Fruit fly (Drosophila melanogaster) whole organism, embryonic: Measurements from ENCODE around the gene isoQC.
A peak's percentile ranks its signal among the peaks of the same experiment; 100 is the strongest.

Experiments
- Atf3 ChIP-seq: fragments of 200-800 bp; sonication (Bioruptor generic); optimal IDR thresholded peaks from 3 replicates; lab custom pipeline; 2016; ENCODE audit warnings: missing biosample characterization, missing genetic modification characterization
- CG1024 ChIP-seq: fragments of 200-800 bp; sonication (Bioruptor generic); IDR thresholded peaks from 2 replicates; pipeline ENCODE4 v1.3.6; 2022; ENCODE audit warnings: missing biosample characterization, missing genetic modification characterization
- CG10274 ChIP-seq: fragments of 200-800 bp; sonication (Bioruptor generic); optimal IDR thresholded peaks from 3 replicates; lab custom pipeline; 2017; ENCODE audit warnings: missing biosample characterization, mild to moderate bottlenecking, missing genetic modification characterization
- CG10321 ChIP-seq: fragments of 200-800 bp; sonication (Bioruptor generic); IDR thresholded peaks from 2 replicates; pipeline ENCODE4 v1.3.6; 2022; ENCODE audit warnings: missing biosample characterization, missing genetic modification characterization
- CG10366 ChIP-seq: fragments of 200-800 bp; sonication (Bioruptor generic); IDR thresholded peaks from 2 replicates; pipeline ENCODE4 v1.3.6; 2022; ENCODE audit warnings: missing biosample characterization, missing genetic modification characterization
- CG11247 ChIP-seq: fragments of 200-800 bp; sonication (Bioruptor generic); IDR thresholded peaks from 2 replicates; pipeline ENCODE4 v1.3.6; 2022; ENCODE audit warnings: missing biosample characterization, missing genetic modification characterization
- CG12071 ChIP-seq: fragments of 200-800 bp; sonication (Bioruptor generic); optimal IDR thresholded peaks from 3 replicates; lab custom pipeline; 2018; ENCODE audit warnings: missing biosample characterization, mild to moderate bottlenecking, missing genetic modification characterization
- CG12769 ChIP-seq: fragments of 200-800 bp; sonication (Bioruptor generic); optimal IDR thresholded peaks from 2 replicates; lab custom pipeline; 2019; ENCODE audit warnings: missing biosample characterization, mild to moderate bottlenecking, missing genetic modification characterization, moderate library complexity
- CG13624 ChIP-seq: fragments of 200-800 bp; sonication (Bioruptor generic); optimal IDR thresholded peaks from 2 replicates; lab custom pipeline; 2016; ENCODE audit warnings: missing biosample characterization, missing genetic modification characterization
- CG13894 ChIP-seq: fragments of 200-800 bp; sonication (Bioruptor generic); optimal IDR thresholded peaks from 3 replicates; lab custom pipeline; 2018; ENCODE audit warnings: missing biosample characterization, mild to moderate bottlenecking, missing genetic modification characterization, moderate library complexity
- CG16813 ChIP-seq: fragments of 200-800 bp; sonication (Bioruptor generic); IDR thresholded peaks from 3 replicates; pipeline ENCODE4 v1.3.6; 2022; ENCODE audit warnings: missing biosample characterization, missing genetic modification characterization; ENCODE audit not compliant: partially characterized antibody
- CG17912 ChIP-seq: fragments of 200-800 bp; sonication (Bioruptor generic); optimal IDR thresholded peaks from 2 replicates; lab custom pipeline; 2018; ENCODE audit warnings: missing biosample characterization, mild to moderate bottlenecking, missing genetic modification characterization
- CG18262 ChIP-seq: fragments of 200-800 bp; optimal IDR thresholded peaks from 3 replicates; lab custom pipeline; 2019; ENCODE audit warnings: missing biosample characterization, mild to moderate bottlenecking, missing genetic modification characterization, moderate library complexity
- CG1832 ChIP-seq: fragments of 200-800 bp; sonication (Bioruptor generic); optimal IDR thresholded peaks from 2 replicates; lab custom pipeline; 2017; ENCODE audit warnings: missing biosample characterization, mild to moderate bottlenecking, missing genetic modification characterization, inconsistent platforms
- CG2199 ChIP-seq: fragments of 200-800 bp; sonication (Bioruptor generic); IDR thresholded peaks from 3 replicates; pipeline ENCODE4 v1.3.6; 2022; ENCODE audit warnings: missing biosample characterization, missing genetic modification characterization
- CG2875 ChIP-seq: fragments of 200-800 bp; sonication (Bioruptor generic); optimal IDR thresholded peaks from 2 replicates; lab custom pipeline; 2017; ENCODE audit warnings: missing biosample characterization, mild to moderate bottlenecking, missing genetic modification characterization, missing genetic modification reagents
- CG34422 ChIP-seq: fragments of 200-800 bp; sonication (Bioruptor generic); IDR thresholded peaks from 3 replicates; pipeline ENCODE4 v1.3.6; 2022; ENCODE audit warnings: missing biosample characterization, missing genetic modification characterization
- CG6272 ChIP-seq: fragments of 200-800 bp; sonication (Bioruptor generic); IDR thresholded peaks from 2 replicates; pipeline ENCODE4 v1.3.6; 2022; ENCODE audit warnings: missing biosample characterization, missing genetic modification characterization
- CG6813 ChIP-seq: fragments of 200-800 bp; sonication (Bioruptor generic); optimal IDR thresholded peaks from 2 replicates; lab custom pipeline; 2017; ENCODE audit warnings: missing biosample characterization, missing genetic modification characterization, mild to moderate bottlenecking, moderate library complexity, missing genetic modification reagents
- CG8089 ChIP-seq: fragments of 200-800 bp; sonication (Bioruptor generic); optimal IDR thresholded peaks from 3 replicates; lab custom pipeline; 2016; ENCODE audit warnings: missing biosample characterization, missing genetic modification characterization
- CrebB ChIP-seq: fragments of 200-800 bp; sonication (Bioruptor generic); optimal IDR thresholded peaks from 3 replicates; lab custom pipeline; 2018; ENCODE audit warnings: missing biosample characterization, mild to moderate bottlenecking, missing genetic modification characterization
- D ChIP-seq, 2 experiments: fragments of 200-800 bp in 1 of 2; fragments of >200 bp in 1 of 2; sonication (Bioruptor generic) in 1 of 2; optimal IDR thresholded peaks; 2 replicates in 1 of 2; 3 replicates in 1 of 2; lab custom pipeline; 2017; ENCODE audit warnings: mild to moderate bottlenecking in 1 of 2, missing biosample characterization in 1 of 2, missing genetic modification characterization in 1 of 2, missing genetic modification reagents in 1 of 2
- Fer2 ChIP-seq: fragments of 200-800 bp; sonication (Bioruptor generic); optimal IDR thresholded peaks from 2 replicates; lab custom pipeline; 2018; ENCODE audit warnings: missing biosample characterization, mild to moderate bottlenecking, missing genetic modification characterization, moderate library complexity
- HLHmδ ChIP-seq: fragments of 200-800 bp; sonication (Bioruptor generic); optimal IDR thresholded peaks from 2 replicates; lab custom pipeline; 2018; ENCODE audit warnings: missing biosample characterization, mild to moderate bottlenecking, missing genetic modification characterization, moderate library complexity
- HmgD ChIP-seq: fragments of 200-800 bp; sonication (Bioruptor generic); optimal IDR thresholded peaks from 3 replicates; lab custom pipeline; 2016; ENCODE audit warnings: missing biosample characterization, missing genetic modification characterization
- NfI ChIP-seq: fragments of 200-800 bp; sonication (Bioruptor generic); optimal IDR thresholded peaks from 3 replicates; lab custom pipeline; 2018; ENCODE audit warnings: missing biosample characterization, mild to moderate bottlenecking, missing genetic modification characterization, moderate library complexity
- Xbp1 ChIP-seq: fragments of 200-800 bp; sonication (Bioruptor generic); optimal IDR thresholded peaks from 3 replicates; lab custom pipeline; 2016; ENCODE audit warnings: missing biosample characterization, mild to moderate bottlenecking, missing genetic modification characterization
- ac ChIP-seq: fragments of 200-800 bp; sonication (Bioruptor generic); optimal IDR thresholded peaks from 3 replicates; lab custom pipeline; 2017; ENCODE audit warnings: missing biosample characterization, mild to moderate bottlenecking, missing genetic modification characterization
- amos ChIP-seq: fragments of 200-800 bp; sonication (Bioruptor generic); IDR thresholded peaks from 2 replicates; pipeline ENCODE4 v1.3.6; 2022; ENCODE audit warnings: missing biosample characterization, missing genetic modification characterization; ENCODE audit not compliant: partially characterized antibody
- cad ChIP-seq: fragments of >200 bp; optimal IDR thresholded peaks from 2 replicates; lab custom pipeline; 2017; ENCODE audit warnings: missing biosample characterization, missing genetic modification characterization
- corto ChIP-seq: fragments of 200-800 bp; sonication (Bioruptor generic); optimal IDR thresholded peaks from 2 replicates; lab custom pipeline; 2016; ENCODE audit warnings: missing biosample characterization, mild to moderate bottlenecking, missing genetic modification characterization, moderate library complexity
- en ChIP-seq: fragments of 200-800 bp; sonication (Bioruptor generic); optimal IDR thresholded peaks from 2 replicates; lab custom pipeline; 2016; ENCODE audit warnings: missing biosample characterization, missing genetic modification characterization
- ewg ChIP-seq: fragments of 200-800 bp; sonication (Bioruptor generic); optimal IDR thresholded peaks from 3 replicates; lab custom pipeline; 2017; ENCODE audit warnings: mild to moderate bottlenecking, missing biosample characterization, missing genetic modification reagents, missing genetic modification characterization
- ftz-f1 ChIP-seq: fragments of 200-800 bp; sonication (Bioruptor generic); optimal IDR thresholded peaks from 2 replicates; lab custom pipeline; 2016; ENCODE audit warnings: missing biosample characterization, missing genetic modification characterization
- kay ChIP-seq: fragments of 200-800 bp; sonication (Bioruptor generic); optimal IDR thresholded peaks from 2 replicates; lab custom pipeline; 2016; ENCODE audit warnings: missing biosample characterization, missing genetic modification characterization
- knrl ChIP-seq: fragments of 200-800 bp; sonication (Bioruptor generic); IDR thresholded peaks from 3 replicates; pipeline ENCODE4 v1.3.6; 2022; ENCODE audit warnings: missing biosample characterization, missing genetic modification characterization; ENCODE audit not compliant: partially characterized antibody
- lov ChIP-seq, 2 experiments: fragments of 200-800 bp in 1 of 2; fragments of >200 bp in 1 of 2; sonication (Bioruptor generic) in 1 of 2; IDR thresholded peaks in 1 of 2; optimal IDR thresholded peaks in 1 of 2; 2 replicates in 1 of 2; 3 replicates in 1 of 2; pipeline versions ENCODE4 v1.3.6 to Lab custom; 2017 to 2022; ENCODE audit warnings: missing biosample characterization in 1 of 2, missing genetic modification characterization in 1 of 2
- nerfin-1 ChIP-seq: fragments of 200-800 bp; sonication (Bioruptor generic); optimal IDR thresholded peaks from 3 replicates; lab custom pipeline; 2019; ENCODE audit warnings: missing biosample characterization, mild to moderate bottlenecking, missing genetic modification characterization, moderate library complexity
- nom ChIP-seq: fragments of 200-800 bp; sonication (Bioruptor generic); optimal IDR thresholded peaks from 2 replicates; lab custom pipeline; 2017; ENCODE audit warnings: missing biosample characterization, missing genetic modification characterization, mild to moderate bottlenecking, moderate library complexity, missing genetic modification reagents
- p53 ChIP-seq: fragments of 200-800 bp; sonication (Bioruptor generic); optimal IDR thresholded peaks from 2 replicates; lab custom pipeline; 2016; ENCODE audit warnings: missing biosample characterization, missing genetic modification characterization
- prd ChIP-seq, 3 experiments: fragments of >200 bp in 2 of 3; fragments of 200-800 bp in 1 of 3; sonication (Bioruptor generic) in 1 of 3; optimal IDR thresholded peaks in 2 of 3; IDR thresholded peaks in 1 of 3; 2 replicates in 2 of 3; 3 replicates in 1 of 3; pipeline versions ENCODE4 v1.3.6 to Lab custom; 2017 to 2022; ENCODE audit warnings: missing biosample characterization in 1 of 3, missing genetic modification characterization in 1 of 3
- rib ChIP-seq: fragments of 200-800 bp; sonication (Bioruptor generic); IDR thresholded peaks from 2 replicates; pipeline ENCODE4 v1.3.6; 2022; ENCODE audit warnings: missing biosample characterization, missing genetic modification characterization
- sens ChIP-seq: fragments of 200-800 bp; sonication (Bioruptor generic); peaks from one replicate; lab custom pipeline; 2016; ENCODE audit warnings: missing biosample characterization, missing genetic modification characterization
- toy ChIP-seq: fragments of 200-800 bp; sonication (Bioruptor generic); IDR thresholded peaks from 2 replicates; pipeline ENCODE4 v1.3.6; 2022; ENCODE audit warnings: missing biosample characterization, missing genetic modification characterization
- zen ChIP-seq: fragments of 200-800 bp; sonication (Bioruptor generic); optimal IDR thresholded peaks from 3 replicates; lab custom pipeline; 2018; ENCODE audit warnings: missing biosample characterization, mild to moderate bottlenecking, missing genetic modification characterization, moderate library complexity

isoQC gene

DNA sequence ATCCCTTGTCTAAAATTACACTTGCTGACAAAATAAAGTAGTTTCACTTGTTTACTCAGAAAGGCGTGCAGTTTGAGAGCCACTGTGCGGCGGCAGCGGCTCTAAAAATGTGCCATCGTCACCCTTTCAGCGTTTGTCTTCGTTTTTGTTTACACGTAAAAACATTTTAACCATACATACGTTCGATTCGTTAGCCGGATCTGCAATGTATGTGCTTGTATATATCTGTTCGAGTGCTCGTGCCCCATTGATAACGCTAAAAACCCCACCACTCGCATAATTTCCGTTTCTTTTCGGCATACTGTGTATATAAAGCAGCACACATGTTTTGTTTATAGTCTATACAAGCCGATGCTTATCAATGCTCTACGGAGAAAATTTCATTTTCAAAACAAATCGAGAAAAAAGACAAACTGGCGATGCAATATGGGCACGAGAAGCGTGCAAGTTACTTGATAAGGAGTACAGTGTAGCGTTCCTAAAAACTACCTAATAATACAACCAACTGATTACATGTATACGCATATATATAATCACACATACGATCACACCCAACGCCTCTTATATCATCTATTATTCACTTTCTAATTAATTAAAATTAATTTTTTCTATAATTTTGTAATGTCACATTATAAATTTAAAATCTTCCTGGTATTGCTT lies 42.4 kb downstream of the isoQC start (continued):
- TF ChIP-seq CG12769 (tag; lab: Kevin White, UChicago) (no peak), CG10274 (GFP tag; lab: Kevin White, UChicago) (no peak), HLHmδ (GFP tag; lab: Kevin White, UChicago) (no peak), CG13624 (GFP tag; lab: Kevin White, UChicago) (no peak), amos (GFP tag; lab: Robert Waterston, UW) (peak; percentile 31; the same call in 1 of the 2 replicates), corto (GFP tag; lab: Kevin White, UChicago) (no peak), CG12071 (GFP tag; lab: Kevin White, UChicago) (peak; percentile 41), p53 (GFP tag; lab: Kevin White, UChicago) (no peak), CG6272 (GFP tag; lab: Robert Waterston, UW) (no peak), CrebB (tag; lab: Kevin White, UChicago) (peak; percentile 36), lov (optimal IDR thresholded peaks at IDR 0.05; lab: Kevin White, UChicago) (no peak), lov (GFP tag; IDR thresholded peaks at IDR 0.05; lab: Robert Waterston, UW) (no peak), CG17912 (GFP tag; lab: Kevin White, UChicago) (peak; percentile 38), en (GFP tag; lab: Kevin White, UChicago) (no peak), NfI (GFP tag; lab: Kevin White, UChicago) (no peak)

DNA sequence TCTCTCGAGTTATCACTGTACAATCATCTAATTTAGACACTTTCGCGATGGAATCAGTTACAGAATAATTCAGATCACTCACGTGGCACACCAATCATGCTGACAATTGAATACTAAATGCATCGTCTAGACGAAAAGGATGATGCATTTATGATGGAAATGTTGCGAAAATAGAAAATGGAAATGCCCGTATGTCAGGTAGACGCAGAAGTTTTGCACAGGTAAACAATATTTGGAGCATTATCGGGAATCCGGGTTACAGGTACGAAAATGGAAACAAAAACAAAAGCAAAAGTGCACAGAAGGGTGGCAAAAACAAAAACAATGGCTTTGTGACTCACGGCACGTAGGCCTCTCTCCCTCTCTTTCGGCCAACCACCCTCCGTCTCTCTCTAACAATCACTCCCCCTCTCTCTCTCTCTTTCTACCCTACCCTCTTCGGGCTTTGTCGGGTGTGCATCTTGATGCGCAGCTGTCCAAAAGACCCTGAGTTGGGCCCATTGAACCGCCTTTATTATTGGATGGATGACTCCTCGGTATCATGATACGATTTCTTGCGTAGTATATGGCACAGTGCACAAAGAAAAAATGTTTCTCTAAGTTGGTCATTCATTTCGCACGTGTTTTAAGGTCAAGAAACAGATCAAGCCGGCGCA lies 43.0 kb downstream of the isoQC start:
- TF ChIP-seq nerfin-1 (tag; lab: Kevin White, UChicago), result peak; percentile 14
- no peak for TF ChIP-seq CG11247 (GFP tag; lab: Robert Waterston, UW)
- peak; percentile 2 for TF ChIP-seq ac (GFP tag; lab: Kevin White, UChicago)
- TF ChIP-seq CG18262, result no peak
- TF ChIP-seq ewg (GFP tag; lab: Kevin White, UChicago), result peak; percentile 27
- peak; percentile 86 for TF ChIP-seq CG10321 (GFP tag; lab: Robert Waterston, UW)
- TF ChIP-seq D (optimal IDR thresholded peaks at IDR 0.05; lab: Kevin White, UChicago), result peak; percentile 74
- TF ChIP-seq D (GFP tag; optimal IDR thresholded peaks at IDR 0.05; lab: Kevin White, UChicago), result no peak
- TF ChIP-seq CG2875, result peak; percentile 8
- TF ChIP-seq CG12071 (GFP tag; lab: Kevin White, UChicago), result peak; percentile 31
- TF ChIP-seq CG16813, result 0 out of 3 replicates have a peak, but pooled peaks have one; percentile 28
- peak; percentile 27 for TF ChIP-seq nom (GFP tag; lab: Kevin White, UChicago)
- peak; percentile 92 for TF ChIP-seq CG13894 (tag; lab: Kevin White, UChicago)
- peak; percentile 46 for TF ChIP-seq cad (GFP tag; lab: Kevin White, UChicago)
- TF ChIP-seq rib (GFP tag; lab: Robert Waterston, UW), result peak; percentile 45; the same call in 1 of the 2 replicates
- peak; percentile 73 for TF ChIP-seq kay
- no peak for TF ChIP-seq ftz-f1
- no peak for TF ChIP-seq CG6813 (GFP tag; lab: Kevin White, UChicago)
- TF ChIP-seq CG1832 (GFP tag; lab: Kevin White, UChicago), result peak; percentile 91
- no peak for TF ChIP-seq Xbp1 (GFP tag; lab: Kevin White, UChicago)
- no peak for TF ChIP-seq knrl
- peak; percentile 64 for TF ChIP-seq zen (tag; lab: Kevin White, UChicago)
- peak; percentile 86 for TF ChIP-seq CG2199 (GFP tag; lab: Robert Waterston, UW)
- TF ChIP-seq HmgD, result no peak
- TF ChIP-seq Atf3, result no peak
- TF ChIP-seq CG34422 (GFP tag; lab: Robert Waterston, UW), result peak; percentile 21; the same call in 1 of the 3 replicates
- TF ChIP-seq CG10366 (GFP tag; lab: Robert Waterston, UW), result no peak
- TF ChIP-seq toy, result no peak
- TF ChIP-seq Fer2, result no peak
- no peak for TF ChIP-seq prd (optimal IDR thresholded peaks at IDR 0.05; lab: Kevin White, UChicago)
- no peak for TF ChIP-seq prd (GFP tag; IDR thresholded peaks at IDR 0.05; lab: Robert Waterston, UW)
- no peak for TF ChIP-seq CG8089 (GFP tag; lab: Kevin White, UChicago)
- peak; percentile 64 for TF ChIP-seq sens (GFP tag; lab: Kevin White, UChicago)
- no peak for TF ChIP-seq CG1024 (GFP tag; lab: Robert Waterston, UW)
